Fruit fly (Drosophila melanogaster): ENCODE data around the gene Rsbp15.

DNA sequence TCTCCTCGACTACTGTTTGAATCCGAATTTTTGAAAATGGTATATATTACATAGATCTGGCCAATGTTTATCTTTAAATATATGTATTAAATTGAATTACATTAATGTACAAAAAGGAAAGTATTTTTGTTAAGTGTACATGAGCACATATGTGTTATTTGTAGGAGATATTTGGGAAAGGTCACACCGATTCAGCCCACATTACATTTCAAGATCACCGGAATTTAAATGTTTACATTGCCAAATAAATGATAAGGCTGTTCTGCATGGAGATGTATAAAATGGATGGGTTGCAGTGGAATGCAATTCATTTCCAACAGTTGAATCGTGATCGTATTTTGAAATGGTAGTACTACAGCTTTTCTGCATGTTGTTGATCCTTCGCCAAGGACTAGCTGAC is 6.9 kb downstream of the Rsbp15 start, which contains the start of gene CG3916:
- TF ChIP-seq acj6 (GFP tag; optimal IDR thresholded peaks at IDR 0.05) (no peak), Gug (GFP tag; IDR thresholded peaks at IDR 0.05) (no peak), CG1621 (tag; optimal IDR thresholded peaks at IDR 0.05) (no peak), Sox15 (GFP tag; optimal IDR thresholded peaks at IDR 0.05) (no peak), Sox14 (GFP tag; optimal IDR thresholded peaks at IDR 0.05) (no peak), fkh (GFP tag; optimal IDR thresholded peaks at IDR 0.05) (no peak), CG6163 (GFP tag; IDR thresholded peaks at IDR 0.05) (no peak), CG8319 (GFP tag; optimal IDR thresholded peaks at IDR 0.05) (no peak), CG16779 (tag; optimal IDR thresholded peaks at IDR 0.05) (no peak)

Measured in whole organism, prepupa.